Fruit fly (Drosophila melanogaster): ENCODE results near the gene RpS15Aa.

RpS15Aa gene

dm6 chrX:13337454-13337853 lies at the start of gene RpS15Aa:
Gene RpS15Aa (minus strand): TSS chrX:13337705.
- TF ChIP-seq EcR (GFP tag; optimal IDR thresholded peaks at IDR 0.05) (no peak), Dll (optimal IDR thresholded peaks at IDR 0.05) (no peak), usp (GFP tag; optimal IDR thresholded peaks at IDR 0.05) (no peak), psq (optimal IDR thresholded peaks at IDR 0.05) (no peak), CG8478 (optimal IDR thresholded peaks at IDR 0.05) (no peak), pan (optimal IDR thresholded peaks at IDR 0.05) (no peak)

dm6 chrX:13386776-13387175 lies 49.3 kb upstream of the RpS15Aa start:
- TF ChIP-seq pan (optimal IDR thresholded peaks at IDR 0.05) (no peak), usp (GFP tag; optimal IDR thresholded peaks at IDR 0.05) (no peak), psq (optimal IDR thresholded peaks at IDR 0.05) (no peak), CG8478 (optimal IDR thresholded peaks at IDR 0.05) (no peak), Dll (optimal IDR thresholded peaks at IDR 0.05) (no peak), EcR (GFP tag; optimal IDR thresholded peaks at IDR 0.05) (no peak)

dm6 chrX:13384583-13385342 lies 47.3 kb upstream of the RpS15Aa start, which contains the start of the genes Rbp1-like and Tim9a:
Gene Rbp1-like (minus strand): TSS chrX:13384877.
Gene Tim9a (plus strand): TSS chrX:13385210.
- TF ChIP-seq CG8478 (optimal IDR thresholded peaks at IDR 0.05) = no peak

dm6 chrX:13384177-13384576 lies 46.7 kb upstream of the RpS15Aa start:
- TF ChIP-seq EcR (GFP tag; optimal IDR thresholded peaks at IDR 0.05) = no peak
- no peak for TF ChIP-seq Dll (optimal IDR thresholded peaks at IDR 0.05)
- TF ChIP-seq usp (GFP tag; optimal IDR thresholded peaks at IDR 0.05) = no peak
- no peak for TF ChIP-seq psq (optimal IDR thresholded peaks at IDR 0.05)
- TF ChIP-seq pan (optimal IDR thresholded peaks at IDR 0.05) = no peak
- TF ChIP-seq CG8478 (optimal IDR thresholded peaks at IDR 0.05) = no peak

- no peak for TF ChIP-seq Dll (optimal IDR thresholded peaks at IDR 0.05)
- no peak for TF ChIP-seq CG8478 (optimal IDR thresholded peaks at IDR 0.05)
- TF ChIP-seq EcR (GFP tag; optimal IDR thresholded peaks at IDR 0.05) = no peak
- TF ChIP-seq psq (optimal IDR thresholded peaks at IDR 0.05) = no peak
- TF ChIP-seq usp (GFP tag; optimal IDR thresholded peaks at IDR 0.05) = no peak
- TF ChIP-seq pan (optimal IDR thresholded peaks at IDR 0.05) = no peak
These were observed 46.3 kb upstream of the RpS15Aa start for dm6 chrX:13383770-13384169.

dm6 chrX:13376520-13376919 lies 39.0 kb upstream of the RpS15Aa start:
- TF ChIP-seq CG8478 (optimal IDR thresholded peaks at IDR 0.05) (no peak), usp (GFP tag; optimal IDR thresholded peaks at IDR 0.05) (no peak), Dll (optimal IDR thresholded peaks at IDR 0.05) (no peak)

- TF ChIP-seq Dll (optimal IDR thresholded peaks at IDR 0.05) (no peak), psq (optimal IDR thresholded peaks at IDR 0.05) (no peak), usp (GFP tag; optimal IDR thresholded peaks at IDR 0.05) (no peak), EcR (GFP tag; optimal IDR thresholded peaks at IDR 0.05) (no peak), CG8478 (optimal IDR thresholded peaks at IDR 0.05) (no peak), pan (optimal IDR thresholded peaks at IDR 0.05) (no peak)
These were observed 38.0 kb upstream of the RpS15Aa start for dm6 chrX:13375489-13375997.

- TF ChIP-seq Dll (optimal IDR thresholded peaks at IDR 0.05) (no peak), CG8478 (optimal IDR thresholded peaks at IDR 0.05) (no peak), pan (optimal IDR thresholded peaks at IDR 0.05) (no peak), usp (GFP tag; optimal IDR thresholded peaks at IDR 0.05) (no peak), EcR (GFP tag; optimal IDR thresholded peaks at IDR 0.05) (no peak), psq (optimal IDR thresholded peaks at IDR 0.05) (no peak)
These were observed 37.5 kb upstream of the RpS15Aa start for dm6 chrX:13374979-13375378.

- TF ChIP-seq EcR (GFP tag; optimal IDR thresholded peaks at IDR 0.05) (no peak), Dll (optimal IDR thresholded peaks at IDR 0.05) (no peak), usp (GFP tag; optimal IDR thresholded peaks at IDR 0.05) (no peak), CG8478 (optimal IDR thresholded peaks at IDR 0.05) (no peak), psq (optimal IDR thresholded peaks at IDR 0.05) (no peak), pan (optimal IDR thresholded peaks at IDR 0.05) (no peak)
These were observed 36.6 kb upstream of the RpS15Aa start for dm6 chrX:13374154-13374536.

dm6 chrX:13373239-13374153 lies 36.0 kb upstream of the RpS15Aa start:
- no peak for TF ChIP-seq Dll (optimal IDR thresholded peaks at IDR 0.05)

- TF ChIP-seq usp (GFP tag; optimal IDR thresholded peaks at IDR 0.05) (no peak), pan (optimal IDR thresholded peaks at IDR 0.05) (no peak), EcR (GFP tag; optimal IDR thresholded peaks at IDR 0.05) (no peak), CG8478 (optimal IDR thresholded peaks at IDR 0.05) (no peak), Dll (optimal IDR thresholded peaks at IDR 0.05) (no peak), psq (optimal IDR thresholded peaks at IDR 0.05) (no peak)
These were observed 35.0 kb upstream of the RpS15Aa start for dm6 chrX:13372512-13372911.

dm6 chrX:13371704-13372049 lies 34.2 kb upstream of the RpS15Aa start:
- no peak for TF ChIP-seq EcR (GFP tag; optimal IDR thresholded peaks at IDR 0.05)
- no peak for TF ChIP-seq psq (optimal IDR thresholded peaks at IDR 0.05)
- TF ChIP-seq usp (GFP tag; optimal IDR thresholded peaks at IDR 0.05) = no peak
- no peak for TF ChIP-seq Dll (optimal IDR thresholded peaks at IDR 0.05)
- no peak for TF ChIP-seq CG8478 (optimal IDR thresholded peaks at IDR 0.05)
- TF ChIP-seq pan (optimal IDR thresholded peaks at IDR 0.05) = no peak
